Worm (Caenorhabditis elegans): Measurements from ENCODE around the gene F55G7.5.

- TF ChIP-seq ref-1 (GFP tag; conservative IDR thresholded peaks at IDR 0.05) (no peak), klf-2 (GFP tag; conservative IDR thresholded peaks at IDR 0.05) (no peak), tab-1 (GFP tag; IDR thresholded peaks at IDR 0.05) (no peak), ztf-23 (GFP tag; IDR thresholded peaks at IDR 0.05) (no peak), med-1 (GFP tag; optimal IDR thresholded peaks at IDR 0.05; ENCODE audit: insufficient read depth) (no peak)
Observed at ce11 chrX:11968024-11968598, 29.4 kb upstream of the F55G7.5 start.

All from whole organism, midembryonic.